Fruit fly (Drosophila melanogaster) whole organism, larva: Measurements from ENCODE around the gene CG42342.

Source experiments
- noc ChIP-seq: fragments of 200-800 bp; sonication (Bioruptor generic); optimal IDR thresholded peaks from 3 replicates; lab custom pipeline; 2019; ENCODE audit warnings: missing biosample characterization, mild to moderate bottlenecking, missing genetic modification characterization, moderate library complexity

The CG42342 gene

DNA sequence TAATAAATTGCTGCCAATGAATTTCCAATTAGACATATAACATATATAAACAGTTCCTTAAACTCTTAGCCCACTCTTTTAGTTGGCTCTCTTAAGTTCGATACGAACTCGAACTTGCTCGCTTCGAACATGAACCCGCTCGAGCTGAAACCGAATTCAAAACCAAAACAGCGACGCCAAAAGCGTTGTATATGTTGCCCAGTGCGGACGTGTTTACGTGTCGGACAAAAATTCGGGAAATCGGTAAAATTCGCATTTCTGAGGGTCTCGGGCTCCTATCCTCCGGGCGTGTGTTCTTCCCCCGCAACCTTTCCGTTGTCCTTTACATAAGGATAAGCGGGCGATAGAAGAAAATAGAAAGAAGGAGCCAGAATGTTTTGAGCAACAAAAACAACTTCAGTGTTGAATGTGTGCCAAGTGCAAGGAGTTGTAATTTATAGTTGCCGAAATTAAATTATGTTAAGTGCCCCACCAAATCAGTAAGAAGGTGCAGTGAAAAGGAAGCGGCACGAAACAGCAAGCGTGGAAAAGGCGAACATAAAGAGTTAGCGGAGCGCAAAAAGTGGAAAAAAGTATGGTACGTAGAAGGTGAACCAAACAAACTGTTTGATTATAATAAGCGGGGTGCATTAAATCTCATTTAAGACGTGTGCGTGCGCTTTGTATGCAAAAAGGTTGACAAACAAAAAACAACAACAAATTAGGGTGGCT lies at the start of gene CG42342:
Gene CG42342, plus strand, starts transcription at position 176 of the 711 bp plus-strand sequence.
- no peak for TF ChIP-seq noc

DNA sequence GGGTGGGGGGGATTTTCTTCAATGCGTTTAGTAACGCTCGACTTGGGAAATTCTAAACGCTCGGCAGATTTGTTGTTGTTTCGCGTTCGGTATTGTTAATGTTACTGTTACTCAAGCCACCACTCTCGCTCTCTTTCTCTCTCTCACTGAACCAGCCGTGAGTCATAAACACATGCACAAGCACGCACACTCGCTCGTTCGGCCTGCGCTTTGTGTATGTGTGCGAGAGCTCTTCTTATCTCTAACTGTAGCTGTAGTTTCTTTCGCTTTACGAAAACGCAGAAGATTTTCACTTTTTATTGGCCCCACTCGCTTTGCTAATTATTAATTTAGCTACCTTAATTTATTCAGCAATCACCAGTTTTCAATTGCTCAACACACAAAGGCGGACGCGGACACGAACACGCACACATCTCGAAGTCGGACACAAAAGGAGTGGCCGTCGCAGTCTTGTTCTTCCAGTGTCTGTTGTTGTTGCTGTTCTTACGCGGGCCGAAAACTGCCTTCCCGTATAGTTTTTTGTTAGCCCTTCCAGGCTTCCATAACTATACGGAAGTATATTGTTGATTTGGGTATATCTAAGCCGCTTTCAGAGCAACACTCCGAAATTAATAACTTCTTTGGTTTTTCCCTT lies 49.5 kb upstream of the CG42342 start:
- no peak for TF ChIP-seq noc

DNA sequence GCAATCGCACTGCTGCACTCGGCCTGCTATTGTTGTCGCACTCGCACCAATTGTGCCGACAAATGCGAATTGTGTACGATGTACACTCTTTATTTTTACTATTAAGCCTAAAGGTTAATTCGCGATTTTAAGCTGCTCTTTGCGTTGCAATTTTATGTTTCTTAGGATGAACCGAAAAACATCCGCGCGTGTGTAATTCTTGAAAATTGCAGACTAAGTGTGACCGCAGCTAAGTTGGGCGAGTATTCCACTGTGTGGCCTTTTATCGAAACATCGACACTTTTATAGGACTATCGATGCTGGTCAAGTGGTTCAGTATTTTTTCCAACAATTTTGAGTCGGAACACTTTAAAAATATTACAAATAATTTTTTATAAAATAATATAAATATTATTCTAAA lies 49.0 kb upstream of the CG42342 start, which contains the start of gene Pak3:
Gene Pak3, minus strand, starts transcription at position 225 of the 400 bp plus-strand sequence.
- TF ChIP-seq noc: no peak

DNA sequence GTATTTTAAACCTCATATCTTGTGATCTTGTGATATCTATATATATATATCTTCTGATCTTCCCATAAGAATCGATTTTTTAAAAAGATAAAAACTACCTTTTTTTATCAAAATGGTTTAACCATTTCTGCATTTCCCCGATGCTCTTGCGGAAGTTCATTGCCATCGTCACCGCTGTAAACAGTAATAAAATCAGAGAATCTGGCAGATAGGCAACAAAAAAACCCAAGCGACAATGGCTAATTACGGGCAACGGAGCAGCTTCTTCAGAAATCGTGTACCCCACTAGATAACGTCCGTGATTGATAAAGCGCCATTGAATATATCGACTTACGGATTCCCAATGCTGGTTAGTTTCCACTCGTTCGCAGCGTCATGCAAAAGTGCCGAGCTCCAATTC lies 48.4 kb upstream of the CG42342 start, which contains the start of gene CG10405:
Gene CG10405, plus strand, starts transcription at position 301 of the 400 bp plus-strand sequence.
- no peak for TF ChIP-seq noc

DNA sequence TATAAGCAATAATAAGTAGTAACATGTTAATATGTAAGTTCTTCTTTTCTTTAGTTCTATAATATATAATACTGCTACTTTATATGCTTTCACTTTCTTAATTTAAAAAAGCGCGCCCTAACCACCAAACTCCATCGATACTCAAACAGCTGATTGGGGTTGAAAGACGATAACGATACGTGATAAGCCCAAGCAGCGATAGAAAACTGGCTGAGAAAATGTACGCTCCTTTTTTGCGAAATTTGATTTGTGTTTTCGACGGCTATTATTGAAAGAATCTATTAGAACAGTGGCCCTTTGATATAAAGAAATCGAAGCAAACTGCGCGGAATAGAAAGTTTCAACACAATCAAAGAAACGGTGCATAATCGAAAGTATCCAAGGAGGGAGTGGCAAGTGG lies 46.7 kb upstream of the CG42342 start, which contains the start of gene CG14883:
Gene CG14883, plus strand, starts transcription at position 178 of the 400 bp plus-strand sequence.
- no peak for TF ChIP-seq noc

DNA sequence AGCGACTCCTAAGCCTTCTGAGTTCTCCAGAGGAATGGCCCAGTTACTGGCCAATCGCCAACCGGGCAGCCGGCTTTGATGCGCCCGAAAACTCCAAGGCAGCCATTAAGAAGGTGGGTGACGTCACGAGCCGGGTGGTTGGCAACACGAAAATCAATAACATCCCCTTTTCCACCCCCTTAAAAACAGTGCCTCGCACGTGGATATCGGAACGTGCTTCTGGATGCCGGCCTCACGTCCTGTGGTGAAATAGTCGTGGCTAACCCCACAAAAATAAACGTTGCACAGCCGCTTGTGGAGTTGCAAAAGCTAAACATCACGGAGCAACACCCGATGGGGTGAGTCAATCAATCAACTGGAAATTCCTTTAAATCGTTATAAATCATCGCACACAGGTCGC lies 46.0 kb upstream of the CG42342 start:
- TF ChIP-seq noc: no peak

DNA sequence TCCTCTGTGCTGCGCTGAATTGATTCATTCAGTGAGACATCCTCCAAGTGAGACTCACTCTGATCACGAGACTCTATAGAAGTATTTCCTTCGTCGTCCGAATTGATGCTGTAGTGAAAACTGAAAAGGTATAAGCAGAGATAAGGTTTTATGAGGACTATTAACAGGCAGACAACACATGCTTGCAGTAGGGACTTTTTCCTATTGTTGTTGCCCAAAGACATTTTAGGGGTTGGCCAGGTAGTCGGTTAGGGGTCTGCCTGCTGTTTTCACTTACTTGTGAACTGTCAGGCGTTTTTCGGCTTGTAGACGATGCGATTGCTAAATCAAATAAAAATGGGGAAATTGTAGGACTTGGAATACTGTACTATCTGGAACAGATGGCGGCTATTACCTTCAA lies 34.0 kb upstream of the CG42342 start:
- TF ChIP-seq noc: no peak

DNA sequence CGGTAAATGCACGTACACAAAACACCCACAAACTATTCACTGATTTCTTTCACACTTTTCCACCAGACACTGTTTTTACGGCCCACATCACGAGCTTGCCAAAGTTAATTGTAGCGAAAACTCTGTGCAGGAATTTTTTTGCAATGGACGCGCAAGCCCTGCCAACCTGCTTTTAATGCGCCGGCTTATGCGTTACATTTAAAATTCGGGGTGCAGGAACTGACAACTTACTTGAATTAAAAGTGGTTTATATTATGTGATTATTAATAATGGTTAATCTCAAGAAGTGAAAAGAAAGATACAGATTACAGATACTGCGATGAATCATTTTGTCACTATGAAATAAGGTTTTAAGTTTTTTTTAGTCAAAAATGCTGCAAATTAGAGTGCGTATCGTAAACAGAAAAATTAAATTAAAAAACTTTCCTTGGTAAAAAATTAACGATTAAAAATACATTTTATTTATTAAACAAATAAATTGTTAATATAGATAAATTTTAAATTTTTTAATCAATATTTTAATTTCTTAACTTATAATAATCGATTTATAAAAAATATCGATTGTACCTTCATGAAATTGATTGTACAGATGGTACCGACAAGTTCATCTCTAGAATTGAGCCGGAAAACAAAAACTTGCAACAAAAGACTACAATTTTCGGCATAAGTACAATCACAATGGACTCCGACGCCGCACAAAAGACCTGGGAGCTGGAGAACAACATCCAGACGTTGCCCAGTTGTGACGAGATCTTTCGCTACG lies 32.9 kb upstream of the CG42342 start, which contains the start of the genes CG42232 and CSN5:
Gene CG42232, minus strand, starts transcription at position 163 of the 763 bp plus-strand sequence.
Gene CSN5, plus strand, starts transcription at position 599 of the 763 bp plus-strand sequence.
- no peak for TF ChIP-seq noc

DNA sequence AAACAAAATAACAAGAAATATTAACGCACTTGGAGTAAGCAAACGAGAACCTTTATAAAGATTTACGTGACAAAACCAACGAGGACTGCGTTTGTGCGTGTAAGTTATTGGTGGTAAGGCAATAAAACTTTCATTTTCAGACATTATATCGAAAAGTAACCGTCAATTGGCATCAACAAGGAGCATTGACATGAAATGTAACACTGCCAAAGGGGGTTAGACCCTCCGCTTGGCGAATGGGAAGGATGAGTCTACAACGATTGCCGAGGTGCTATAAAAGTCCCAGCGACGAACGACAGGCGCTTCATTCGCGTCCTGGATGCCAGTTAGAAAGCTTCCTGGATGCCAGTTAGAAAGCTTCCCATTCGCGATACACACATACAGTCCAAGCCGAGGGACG lies 30.3 kb upstream of the CG42342 start, which contains the start of gene Gyc89Da:
Gene Gyc89Da, plus strand, starts transcription at position 301 of the 400 bp plus-strand sequence.
- no peak for TF ChIP-seq noc

DNA sequence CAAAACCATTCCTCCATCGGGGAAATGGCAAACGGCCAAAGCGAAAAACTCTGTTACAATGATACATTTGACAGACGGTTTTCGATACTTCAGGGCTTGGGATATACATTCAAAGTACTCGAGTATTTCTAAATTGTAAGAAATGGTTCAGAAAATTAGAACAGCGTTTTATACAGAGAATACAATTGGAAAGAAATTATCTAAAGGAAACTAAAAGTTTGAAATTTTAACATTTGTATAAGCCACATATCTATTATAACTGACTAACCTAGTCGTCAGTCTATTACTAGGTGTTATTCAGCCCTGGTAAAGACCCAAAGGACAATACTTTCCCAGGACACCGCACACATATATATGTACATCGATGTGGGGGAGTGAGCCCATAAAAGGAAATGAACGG lies 26.1 kb upstream of the CG42342 start:
- TF ChIP-seq noc: no peak

DNA sequence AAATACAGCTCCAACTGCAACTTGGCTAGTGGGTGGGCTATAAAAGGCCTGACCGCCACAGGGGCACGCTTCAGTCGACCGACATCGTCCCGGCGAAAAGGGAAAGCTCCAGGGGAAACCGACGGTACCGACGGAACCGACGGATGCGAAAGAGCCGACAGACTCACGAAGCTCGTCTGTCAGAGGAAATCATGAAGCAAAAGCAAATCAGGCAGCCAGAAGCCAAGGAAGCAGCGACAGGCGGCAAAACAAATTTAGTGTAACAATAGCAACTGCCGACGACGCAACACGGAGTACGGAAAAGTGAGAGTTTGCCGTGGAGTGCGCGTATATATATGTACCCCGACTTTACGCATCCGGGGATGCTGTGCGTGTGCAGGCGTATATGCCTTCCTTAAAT lies 25.5 kb upstream of the CG42342 start, which contains the start of gene Gyc89Db:
Gene Gyc89Db, plus strand, starts transcription at position 78 of the 400 bp plus-strand sequence.
- TF ChIP-seq noc: no peak

DNA sequence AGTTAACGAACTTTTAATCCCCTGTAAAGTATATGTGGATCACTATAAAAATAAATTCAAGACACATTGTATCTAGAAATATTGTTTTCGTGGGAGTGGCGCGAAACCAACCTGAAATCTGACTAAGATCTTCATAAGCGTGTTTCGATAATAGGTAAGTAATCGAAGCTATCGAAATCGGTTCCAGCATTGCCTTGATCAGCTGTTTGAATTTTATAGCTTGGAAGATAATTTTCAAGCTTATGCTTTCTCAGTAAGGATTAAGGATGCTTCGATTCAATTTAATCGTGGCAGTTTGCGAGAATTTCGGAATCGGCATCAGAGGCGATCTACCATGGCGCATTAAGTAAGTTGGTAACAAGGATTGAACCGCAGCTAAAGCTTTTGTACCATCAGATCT lies 21.6 kb upstream of the CG42342 start, which contains the start of gene Dhfr:
Gene Dhfr, plus strand, starts transcription at position 173 of the 400 bp plus-strand sequence.
- TF ChIP-seq noc: no peak

DNA sequence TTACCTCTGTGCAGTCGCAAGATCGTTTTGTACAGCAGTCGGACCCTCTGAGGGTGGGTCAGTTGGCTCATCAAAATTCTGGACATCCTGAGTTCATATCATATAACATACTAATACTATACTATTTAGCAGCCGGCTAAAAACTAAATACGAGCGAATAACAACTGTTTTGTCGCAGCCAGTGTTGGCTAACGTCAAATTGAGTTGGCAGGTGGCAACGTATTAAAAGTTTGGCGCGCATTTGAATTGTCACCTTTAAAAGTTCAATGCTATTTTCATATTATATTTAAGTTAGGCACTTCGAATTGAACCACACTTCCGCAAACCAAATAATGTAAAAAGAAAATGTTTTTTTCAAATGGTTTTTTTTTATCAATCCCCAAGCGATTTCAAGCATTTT lies 20.3 kb upstream of the CG42342 start, which contains the start of gene Sdhaf3:
Gene Sdhaf3, minus strand, starts transcription at position 177 of the 400 bp plus-strand sequence.
- no peak for TF ChIP-seq noc

DNA sequence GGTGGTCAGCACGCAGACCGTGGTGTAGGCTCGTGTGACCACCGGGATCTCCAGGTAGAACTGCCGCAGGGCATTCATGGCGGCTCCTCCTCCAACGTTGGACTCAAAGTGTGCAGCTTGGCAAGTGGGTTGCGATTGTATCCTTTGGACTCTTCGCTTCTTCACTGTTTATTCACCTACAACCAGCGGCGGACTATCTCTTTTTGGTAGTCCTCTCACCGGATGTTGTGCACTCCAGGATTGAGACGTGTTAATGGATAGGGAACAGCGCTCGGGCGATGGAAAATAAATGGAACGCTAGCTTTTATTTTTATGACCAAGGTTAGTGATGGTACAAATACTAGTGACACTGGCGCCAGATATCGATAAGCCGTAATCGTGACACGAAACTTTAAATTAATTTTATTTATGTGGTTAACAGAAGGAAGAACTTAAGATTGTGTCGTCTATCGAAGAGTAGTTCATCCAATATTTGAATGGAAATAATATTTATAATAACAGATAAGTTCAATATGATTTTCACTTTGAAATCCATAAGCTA lies 18.6 kb upstream of the CG42342 start, which contains the start of gene Der-2:
Gene Der-2, minus strand, starts transcription at position 347 of the 541 bp plus-strand sequence.
- no peak for TF ChIP-seq noc

DNA sequence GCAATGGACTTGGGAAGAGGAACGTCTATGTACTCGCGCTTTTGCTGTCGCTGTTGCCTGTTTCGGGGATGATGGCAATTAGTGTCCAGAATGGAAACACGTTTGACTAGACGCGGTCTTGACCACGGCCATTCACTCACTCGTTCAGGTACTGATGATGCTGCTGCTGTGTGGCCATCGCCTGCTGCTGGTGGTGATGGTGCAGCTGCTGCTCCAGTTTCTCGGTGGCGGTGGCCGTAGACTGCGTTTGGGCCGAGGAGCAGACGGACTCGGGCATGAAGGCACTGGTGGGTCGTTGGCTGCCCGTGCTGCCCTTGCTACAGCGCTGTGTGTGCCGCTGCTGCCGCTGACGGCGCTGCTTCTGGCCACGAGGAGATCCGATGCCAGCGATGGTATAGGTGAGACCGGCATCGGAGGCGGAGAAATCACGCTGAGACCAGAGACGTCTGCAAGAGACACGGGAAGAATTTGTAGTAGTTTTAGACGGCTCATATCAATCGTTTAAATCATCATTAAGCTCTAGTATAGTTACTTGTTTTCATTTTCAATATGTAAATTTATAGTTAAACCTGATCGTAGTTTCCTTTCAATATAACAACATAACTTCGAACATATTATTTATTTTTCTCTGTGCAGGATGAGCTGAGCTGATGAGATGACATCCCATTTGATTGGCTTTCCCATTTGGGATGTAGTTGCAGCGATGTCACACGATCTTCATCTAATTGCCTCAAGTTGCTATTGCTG lies 16.9 kb upstream of the CG42342 start:
- TF ChIP-seq noc: no peak
